Worm (Caenorhabditis elegans): ENCODE measurements around the gene C53A5.17.

DNA sequence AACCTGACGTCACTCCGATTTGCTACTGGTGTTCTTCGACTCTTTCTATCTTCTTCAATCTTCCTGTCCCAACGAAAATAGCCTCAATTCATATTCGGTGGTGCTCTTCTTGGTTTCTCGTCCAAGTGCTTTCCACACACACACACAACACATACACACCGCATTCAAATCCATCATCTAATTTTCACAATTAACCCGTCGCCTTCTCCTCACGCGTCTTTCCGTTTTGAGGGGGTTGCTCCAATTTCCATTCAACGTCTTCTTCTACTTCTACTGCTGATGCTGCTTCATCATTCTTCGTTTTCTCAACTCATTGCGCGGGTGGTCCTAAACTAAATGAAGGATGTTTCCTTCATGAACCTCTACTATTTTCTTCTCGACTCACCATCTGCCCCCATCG, 29.8 kb downstream of the C53A5.17 start:
- no peak for TF ChIP-seq elt-3 (tag; optimal IDR thresholded peaks at IDR 0.05)
- TF ChIP-seq elt-1 (tag; optimal IDR thresholded peaks at IDR 0.05): no peak
- TF ChIP-seq unc-55 (GFP tag; optimal IDR thresholded peaks at IDR 0.05): no peak
- no peak for TF ChIP-seq peb-1 (tag; optimal IDR thresholded peaks at IDR 0.05)
- TF ChIP-seq skn-1 (tag; optimal IDR thresholded peaks at IDR 0.05): no peak
- no peak for TF ChIP-seq ama-1 (optimal IDR thresholded peaks at IDR 0.05)
- TF ChIP-seq nhr-77 (tag; optimal IDR thresholded peaks at IDR 0.05): no peak
- no peak for TF ChIP-seq zag-1 (tag; optimal IDR thresholded peaks at IDR 0.05)
- no peak for TF ChIP-seq nhr-25 (tag; optimal IDR thresholded peaks at IDR 0.05)

Measured in whole organism, L2 larva.